Fruit fly (Drosophila melanogaster): ENCODE results near the gene SerRS-m.

Gene SerRS-m

DNA sequence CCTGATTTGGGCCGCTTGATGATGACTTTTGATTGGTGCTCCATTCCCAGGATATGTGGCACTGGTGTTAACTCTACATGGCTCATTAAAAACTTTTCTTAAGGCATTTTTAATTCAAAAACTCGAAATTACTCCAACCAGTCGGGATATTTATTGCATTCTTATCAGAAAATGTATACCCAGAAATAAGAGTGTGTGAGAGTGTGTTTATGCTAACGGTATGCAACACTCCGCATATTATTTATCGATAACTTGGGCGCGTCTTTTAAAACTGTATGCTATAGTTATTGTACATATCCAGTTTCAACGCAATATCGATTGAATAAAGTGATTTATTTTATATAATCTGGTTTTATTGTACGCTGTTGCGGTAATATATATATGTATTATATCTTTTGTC lies 27.0 kb downstream of the SerRS-m start, which contains the start of gene CG34404:
CG34404 (minus strand) TSS at position 189 of the 400 bp plus-strand sequence.
- no peak for TF ChIP-seq salr (GFP tag; optimal IDR thresholded peaks at IDR 0.05)
- TF ChIP-seq Eip78C (GFP tag): peak; percentile 40
- no peak for TF ChIP-seq fd59A (GFP tag; optimal IDR thresholded peaks at IDR 0.05)
- peak; percentile 22 for TF ChIP-seq esn (GFP tag; optimal IDR thresholded peaks at IDR 0.05)

DNA sequence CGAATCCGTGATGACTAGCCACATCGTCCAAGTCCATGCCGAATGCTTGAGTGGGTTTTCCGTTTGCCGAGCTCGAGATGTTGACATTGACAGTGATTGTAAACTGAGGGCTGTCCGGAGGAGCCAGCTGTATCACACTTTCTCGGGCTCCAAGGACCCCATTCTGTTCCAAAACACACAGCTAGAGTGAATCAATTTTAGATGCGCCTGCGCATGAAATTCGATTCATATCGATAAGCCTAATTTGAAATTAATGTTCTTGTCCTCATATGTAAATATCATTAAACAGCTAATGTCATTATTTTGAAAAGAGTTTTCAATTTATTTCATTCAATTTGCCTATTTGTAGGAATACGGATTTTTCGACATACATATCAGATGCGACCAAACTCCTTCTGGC lies 29.3 kb downstream of the SerRS-m start, which contains the start of gene CG14868:
CG14868 (minus strand) TSS at position 204 of the 400 bp plus-strand sequence.
- TF ChIP-seq CG11762 (GFP tag; optimal IDR thresholded peaks at IDR 0.05; ENCODE audit: insufficient read depth) (no peak), Lpt (GFP tag; optimal IDR thresholded peaks at IDR 0.05) (no peak), Blimp-1 (GFP tag; optimal IDR thresholded peaks at IDR 0.05) (no peak), CG8632 (GFP tag; optimal IDR thresholded peaks at IDR 0.05) (no peak), Sox14 (GFP tag; optimal IDR thresholded peaks at IDR 0.05) (no peak), CG8319 (GFP tag; optimal IDR thresholded peaks at IDR 0.05) (no peak), Eip78C (GFP tag) (no peak), acj6 (GFP tag; optimal IDR thresholded peaks at IDR 0.05) (no peak), Eip93F (GFP tag; optimal IDR thresholded peaks at IDR 0.05) (no peak), CG31627 (GFP tag; optimal IDR thresholded peaks at IDR 0.05) (no peak), ss (GFP tag; optimal IDR thresholded peaks at IDR 0.05) (no peak), CG8119 (GFP tag; IDR thresholded peaks at IDR 0.05) (no peak), Hr4 (GFP tag; optimal IDR thresholded peaks at IDR 0.05) (no peak), CG10669 (GFP tag; optimal IDR thresholded peaks at IDR 0.05) (no peak)

DNA sequence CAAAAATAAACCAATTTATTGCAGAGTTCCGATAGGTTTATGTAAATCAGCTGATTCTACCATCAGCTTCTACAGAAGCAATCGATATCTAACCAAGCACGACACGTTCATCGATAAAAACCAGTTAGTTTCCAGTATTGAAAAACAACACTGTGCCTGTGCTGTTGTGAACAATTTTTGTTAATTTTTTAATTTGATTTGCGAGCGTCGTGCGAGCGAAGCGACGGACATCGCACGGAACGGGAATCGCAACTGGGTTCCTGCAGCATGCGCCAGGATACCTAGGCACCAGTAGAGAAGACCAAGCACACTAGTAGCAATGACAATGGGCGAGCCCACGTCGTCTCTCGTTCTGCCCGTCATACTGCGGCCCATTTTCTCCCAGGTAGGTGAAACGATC lies 31.4 kb downstream of the SerRS-m start, which contains the start of the genes Ccm3 and CG6136:
Ccm3 (plus strand) TSS at position 125 of the 400 bp plus-strand sequence.
CG6136 (minus strand) TSS at position 380 of the 400 bp plus-strand sequence.
- TF ChIP-seq CG4318 (GFP tag; optimal IDR thresholded peaks at IDR 0.05): no peak
- TF ChIP-seq CG6808 (GFP tag; optimal IDR thresholded peaks at IDR 0.05): no peak
- TF ChIP-seq CG3919 (GFP tag; optimal IDR thresholded peaks at IDR 0.05): no peak
- TF ChIP-seq CG10631 (GFP tag; optimal IDR thresholded peaks at IDR 0.05): no peak
- TF ChIP-seq cyc (GFP tag; optimal IDR thresholded peaks at IDR 0.05): peak; percentile 38
- TF ChIP-seq CG8632 (GFP tag; optimal IDR thresholded peaks at IDR 0.05): no peak
- no peak for TF ChIP-seq CG15336 (GFP tag; IDR thresholded peaks at IDR 0.05)
- no peak for TF ChIP-seq pdm3 (GFP tag; optimal IDR thresholded peaks at IDR 0.05)
- TF ChIP-seq vri (GFP tag; optimal IDR thresholded peaks at IDR 0.05): no peak
- peak; percentile 35 for TF ChIP-seq Eip78C (GFP tag)
- no peak for TF ChIP-seq fd59A (GFP tag; optimal IDR thresholded peaks at IDR 0.05)
- TF ChIP-seq Eip93F (GFP tag; optimal IDR thresholded peaks at IDR 0.05): no peak
- no peak for TF ChIP-seq Hr4 (GFP tag; optimal IDR thresholded peaks at IDR 0.05)
- TF ChIP-seq CG7368 (GFP tag; optimal IDR thresholded peaks at IDR 0.05): no peak
- no peak for TF ChIP-seq Met (GFP tag; optimal IDR thresholded peaks at IDR 0.05)
- TF ChIP-seq achi (GFP tag; optimal IDR thresholded peaks at IDR 0.05): peak; percentile 18
- no peak for TF ChIP-seq svp (GFP tag)
- TF ChIP-seq lz (GFP tag; optimal IDR thresholded peaks at IDR 0.05): peak; percentile 43
- no peak for TF ChIP-seq Ets96B (tag; optimal IDR thresholded peaks at IDR 0.05)
- TF ChIP-seq Sox15 (GFP tag; optimal IDR thresholded peaks at IDR 0.05): no peak
- no peak for TF ChIP-seq net (GFP tag; optimal IDR thresholded peaks at IDR 0.05)
- no peak for TF ChIP-seq CG16779 (tag; optimal IDR thresholded peaks at IDR 0.05)
- no peak for TF ChIP-seq Hr39 (GFP tag; optimal IDR thresholded peaks at IDR 0.05)
- TF ChIP-seq Smox (GFP tag; optimal IDR thresholded peaks at IDR 0.05): no peak
- no peak for TF ChIP-seq CG6163 (GFP tag; IDR thresholded peaks at IDR 0.05)
- no peak for TF ChIP-seq CG11294 (GFP tag; IDR thresholded peaks at IDR 0.05)
- TF ChIP-seq OdsH (GFP tag; optimal IDR thresholded peaks at IDR 0.05): no peak
- no peak for TF ChIP-seq Blimp-1 (GFP tag; optimal IDR thresholded peaks at IDR 0.05)
- TF ChIP-seq fd85E (GFP tag; optimal IDR thresholded peaks at IDR 0.05): no peak
- TF ChIP-seq dac (GFP tag; optimal IDR thresholded peaks at IDR 0.05): no peak
- no peak for TF ChIP-seq dsx (GFP tag; optimal IDR thresholded peaks at IDR 0.05; ENCODE audit: poor library complexity, severe bottlenecking)
- TF ChIP-seq topi (GFP tag; optimal IDR thresholded peaks at IDR 0.05): peak; percentile 47
- no peak for TF ChIP-seq CG1621 (tag; optimal IDR thresholded peaks at IDR 0.05)
- no peak for TF ChIP-seq CG9139 (GFP tag; optimal IDR thresholded peaks at IDR 0.05)
- TF ChIP-seq CG32006 (GFP tag; optimal IDR thresholded peaks at IDR 0.05): no peak
- no peak for TF ChIP-seq CG8319 (GFP tag; optimal IDR thresholded peaks at IDR 0.05)
- no peak for TF ChIP-seq CG8119 (GFP tag; IDR thresholded peaks at IDR 0.05)
- peak; percentile 38 for TF ChIP-seq CG6854 (GFP tag; optimal IDR thresholded peaks at IDR 0.05)
- TF ChIP-seq CG34406 (GFP tag; optimal IDR thresholded peaks at IDR 0.05): no peak

Measured in whole organism, prepupa.